Fruit fly (Drosophila melanogaster) S2 (cell line): Measurements from ENCODE around the gene Notum.

Source experiments
- CG8478 ChIP-seq: fragments of >200 bp; optimal IDR thresholded peaks from 2 replicates; lab custom pipeline; 2018
- CTCF ChIP-seq, 2 experiments: fragments of >200 bp; optimal IDR thresholded peaks; 2 replicates each; lab custom pipeline; 2018

DNA sequence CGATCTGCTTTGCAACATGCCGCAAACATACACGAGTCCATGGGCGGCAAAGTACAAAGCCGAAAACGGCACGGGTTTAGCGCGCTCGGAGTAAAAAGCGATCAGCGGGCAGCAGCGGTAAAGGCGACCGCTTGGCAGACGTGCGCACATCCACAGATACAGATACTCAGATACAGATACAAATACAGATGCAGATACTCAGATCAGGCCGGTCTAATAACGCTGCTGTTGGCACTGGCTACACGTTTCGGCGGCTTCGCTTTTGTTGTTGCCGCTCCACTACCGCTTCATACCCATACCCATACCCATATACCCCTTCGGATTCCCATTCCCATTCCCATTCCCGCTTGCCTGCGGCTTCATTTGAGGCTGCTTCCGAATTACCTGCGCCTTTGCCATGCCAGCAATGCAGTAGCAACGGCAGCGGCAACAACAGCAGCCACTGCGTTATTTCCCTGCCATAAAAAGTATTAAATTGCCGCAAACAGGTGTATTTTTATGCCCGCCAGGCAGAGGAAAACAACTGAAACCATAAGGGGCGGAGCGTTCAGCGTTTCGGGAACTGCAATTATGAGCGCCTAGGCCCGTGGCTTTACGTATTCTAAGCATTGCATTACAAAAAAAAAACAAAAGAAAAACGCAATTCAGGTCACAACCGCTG lies 1.9 kb downstream of the Notum start:
- TF ChIP-seq CG8478 (lab: Kevin White, UChicago) = no peak
- TF ChIP-seq CTCF (optimal IDR thresholded peaks at IDR 0.05; lab: Kevin White, UChicago) = no peak
